Fruit fly (Drosophila melanogaster) whole organism, embryonic: ENCODE data around the gene CG4968.

Experiments
- C15 ChIP-seq: fragments of 200-800 bp; sonication (Bioruptor generic); IDR thresholded peaks from 3 replicates; pipeline ENCODE4 v1.3.6; 2022; ENCODE audit warnings: missing biosample characterization, missing genetic modification characterization
- CG1024 ChIP-seq: fragments of 200-800 bp; sonication (Bioruptor generic); IDR thresholded peaks from 2 replicates; pipeline ENCODE4 v1.3.6; 2022; ENCODE audit warnings: missing biosample characterization, missing genetic modification characterization
- CG10979 ChIP-seq: fragments of 200-800 bp; sonication (Bioruptor generic); optimal IDR thresholded peaks from 2 replicates; lab custom pipeline; 2018; ENCODE audit warnings: missing biosample characterization, mild to moderate bottlenecking, missing genetic modification characterization, moderate library complexity
- CG11085 ChIP-seq: fragments of 200-800 bp; sonication (Bioruptor generic); IDR thresholded peaks from 2 replicates; pipeline ENCODE4 v1.3.6; 2022; ENCODE audit warnings: missing biosample characterization, missing genetic modification characterization
- CG11560 ChIP-seq: fragments of 200-800 bp; sonication (Bioruptor generic); IDR thresholded peaks from 3 replicates; pipeline ENCODE4 v1.3.6; 2022; ENCODE audit warnings: missing biosample characterization, missing genetic modification characterization
- CG12299 ChIP-seq: fragments of 200-800 bp; sonication (Bioruptor generic); optimal IDR thresholded peaks from 2 replicates; lab custom pipeline; 2018; ENCODE audit warnings: missing biosample characterization, mild to moderate bottlenecking, missing genetic modification characterization
- CG12769 ChIP-seq: fragments of 200-800 bp; sonication (Bioruptor generic); optimal IDR thresholded peaks from 2 replicates; lab custom pipeline; 2019; ENCODE audit warnings: missing biosample characterization, mild to moderate bottlenecking, missing genetic modification characterization, moderate library complexity
- CG14667 ChIP-seq: fragments of 200-800 bp; sonication (Bioruptor generic); IDR thresholded peaks from 2 replicates; pipeline ENCODE4 v1.3.6; 2022; ENCODE audit warnings: missing biosample characterization, missing genetic modification characterization
- CG15601 ChIP-seq: fragments of 200-800 bp; sonication (Bioruptor generic); optimal IDR thresholded peaks from 3 replicates; lab custom pipeline; 2019; ENCODE audit warnings: missing biosample characterization, mild to moderate bottlenecking, missing genetic modification characterization, moderate library complexity
- CG1602 ChIP-seq: fragments of 200-800 bp; sonication (Bioruptor generic); optimal IDR thresholded peaks from 3 replicates; lab custom pipeline; 2016; ENCODE audit warnings: missing biosample characterization, missing genetic modification characterization
- CG16779 ChIP-seq: fragments of 200-800 bp; sonication (Bioruptor generic); IDR thresholded peaks from 2 replicates; pipeline ENCODE4 v1.3.6; 2022; ENCODE audit warnings: missing biosample characterization, missing genetic modification characterization
- CG16815 ChIP-seq: fragments of 200-800 bp; sonication (Bioruptor generic); optimal IDR thresholded peaks from 3 replicates; lab custom pipeline; 2017; ENCODE audit warnings: missing biosample characterization, mild to moderate bottlenecking, missing genetic modification characterization
- CG17568 ChIP-seq: fragments of 200-800 bp; sonication (Bioruptor generic); optimal IDR thresholded peaks from 2 replicates; lab custom pipeline; 2018; ENCODE audit warnings: missing biosample characterization, mild to moderate bottlenecking, missing genetic modification characterization, moderate library complexity
- CG17912 ChIP-seq: fragments of 200-800 bp; sonication (Bioruptor generic); optimal IDR thresholded peaks from 2 replicates; lab custom pipeline; 2018; ENCODE audit warnings: missing biosample characterization, mild to moderate bottlenecking, missing genetic modification characterization
- CG18619 ChIP-seq: fragments of 200-800 bp; sonication (Bioruptor generic); optimal IDR thresholded peaks from 3 replicates; lab custom pipeline; 2017; ENCODE audit warnings: missing biosample characterization, mild to moderate bottlenecking, missing genetic modification characterization
- CG2712 ChIP-seq: fragments of 200-800 bp; optimal IDR thresholded peaks from 3 replicates; lab custom pipeline; 2019; ENCODE audit warnings: missing biosample characterization, mild to moderate bottlenecking, missing genetic modification characterization, moderate library complexity
- CG2875 ChIP-seq: fragments of 200-800 bp; sonication (Bioruptor generic); optimal IDR thresholded peaks from 2 replicates; lab custom pipeline; 2017; ENCODE audit warnings: missing biosample characterization, mild to moderate bottlenecking, missing genetic modification characterization, missing genetic modification reagents
- CG31365 ChIP-seq: fragments of 200-800 bp; sonication (Bioruptor generic); optimal IDR thresholded peaks from 2 replicates; lab custom pipeline; 2018; ENCODE audit warnings: missing biosample characterization, mild to moderate bottlenecking, missing genetic modification characterization
- CG34224 ChIP-seq: fragments of 200-800 bp; sonication (Bioruptor generic); IDR thresholded peaks from 3 replicates; pipeline ENCODE4 v1.3.6; 2022; ENCODE audit warnings: missing biosample characterization, missing genetic modification characterization; ENCODE audit not compliant: partially characterized antibody
- CG4707 ChIP-seq: fragments of 200-800 bp; sonication (Bioruptor generic); optimal IDR thresholded peaks from 2 replicates; lab custom pipeline; 2018; ENCODE audit warnings: missing biosample characterization, mild to moderate bottlenecking, missing genetic modification characterization, moderate library complexity
- CG4730 ChIP-seq: fragments of 200-800 bp; sonication (Bioruptor generic); IDR thresholded peaks from 2 replicates; pipeline ENCODE4 v1.3.6; 2022; ENCODE audit warnings: missing biosample characterization, missing genetic modification characterization
- CG5245 ChIP-seq: fragments of 200-800 bp; sonication (Bioruptor generic); optimal IDR thresholded peaks from 3 replicates; lab custom pipeline; 2016; ENCODE audit warnings: missing biosample characterization, missing genetic modification characterization
- CG6254 ChIP-seq: fragments of 200-800 bp; sonication (Bioruptor generic); optimal IDR thresholded peaks from 3 replicates; lab custom pipeline; 2017; ENCODE audit warnings: mild to moderate bottlenecking, missing biosample characterization, missing genetic modification reagents, missing genetic modification characterization
- CG6854 ChIP-seq: fragments of 200-800 bp; sonication (Bioruptor generic); optimal IDR thresholded peaks from 3 replicates; lab custom pipeline; 2017; ENCODE audit warnings: missing biosample characterization, mild to moderate bottlenecking, missing genetic modification characterization
- CG9817 ChIP-seq: fragments of 200-800 bp; sonication (Bioruptor generic); optimal IDR thresholded peaks from 2 replicates; lab custom pipeline; 2018; ENCODE audit warnings: missing biosample characterization, mild to moderate bottlenecking, missing genetic modification characterization, moderate library complexity
- Dll ChIP-seq: fragments of 200-800 bp; sonication (Bioruptor generic); IDR thresholded peaks from 4 replicates; pipeline ENCODE4 v1.3.6; 2022; ENCODE audit warnings: missing biosample characterization, missing genetic modification characterization; ENCODE audit not compliant: partially characterized antibody
- Elba2 ChIP-seq: fragments of 200-800 bp; sonication (Bioruptor generic); optimal IDR thresholded peaks from 3 replicates; lab custom pipeline; 2016; ENCODE audit warnings: missing biosample characterization, missing genetic modification characterization
- Lhr ChIP-seq: fragments of 200-800 bp; sonication (Bioruptor generic); optimal IDR thresholded peaks from 3 replicates; lab custom pipeline; 2017; ENCODE audit warnings: mild to moderate bottlenecking, missing biosample characterization, missing genetic modification reagents, missing genetic modification characterization
- NFAT ChIP-seq: fragments of 200-800 bp; sonication (Bioruptor generic); IDR thresholded peaks from 2 replicates; pipeline ENCODE4 v1.3.6; 2022; ENCODE audit warnings: missing biosample characterization, missing genetic modification characterization
- NK7.1 ChIP-seq: fragments of 200-800 bp; sonication (Bioruptor generic); optimal IDR thresholded peaks from 3 replicates; lab custom pipeline; 2016; ENCODE audit warnings: missing biosample characterization, missing genetic modification characterization
- Nf-YA ChIP-seq: fragments of 200-800 bp; sonication (Bioruptor generic); IDR thresholded peaks from 2 replicates; pipeline ENCODE4 v1.3.6; 2022; ENCODE audit warnings: missing biosample characterization, missing genetic modification characterization
- Poxn ChIP-seq: fragments of 200-800 bp; sonication (Bioruptor generic); IDR thresholded peaks from 2 replicates; pipeline ENCODE4 v1.3.6; 2022; ENCODE audit warnings: missing biosample characterization, missing genetic modification characterization
- Scr ChIP-seq: fragments of 200-800 bp; sonication (Bioruptor generic); IDR thresholded peaks from 2 replicates; pipeline ENCODE4 v1.3.6; 2022; ENCODE audit warnings: missing biosample characterization, missing genetic modification characterization; ENCODE audit not compliant: partially characterized antibody
- Sry-δ ChIP-seq: fragments of 200-800 bp; sonication (Bioruptor generic); optimal IDR thresholded peaks from 2 replicates; lab custom pipeline; 2016; ENCODE audit warnings: missing biosample characterization, missing genetic modification characterization
- al ChIP-seq: fragments of 200-800 bp; sonication (Bioruptor generic); IDR thresholded peaks from 2 replicates; pipeline ENCODE4 v1.3.6; 2022; ENCODE audit warnings: missing biosample characterization, missing genetic modification characterization
- ash1 ChIP-seq: fragments of 200-800 bp; sonication (Bioruptor generic); optimal IDR thresholded peaks from 2 replicates; lab custom pipeline; 2018; ENCODE audit warnings: missing biosample characterization, mild to moderate bottlenecking, missing genetic modification characterization
- cad ChIP-seq: fragments of >200 bp; optimal IDR thresholded peaks from 2 replicates; lab custom pipeline; 2017; ENCODE audit warnings: missing biosample characterization, missing genetic modification characterization
- croc ChIP-seq: fragments of 200-800 bp; sonication (Bioruptor generic); conservative IDR thresholded peaks from 3 replicates; pipeline ENCODE4 v1.3.6; 2022; ENCODE audit warnings: missing biosample characterization, missing genetic modification characterization
- dysf ChIP-seq: fragments of 200-800 bp; sonication (Bioruptor generic); IDR thresholded peaks from 3 replicates; pipeline ENCODE4 v1.3.6; 2022; ENCODE audit warnings: missing biosample characterization, missing genetic modification characterization
- emc ChIP-seq: fragments of 200-800 bp; sonication (Bioruptor generic); optimal IDR thresholded peaks from 2 replicates; lab custom pipeline; 2016; ENCODE audit warnings: missing biosample characterization, missing genetic modification characterization
- en ChIP-seq: fragments of 200-800 bp; sonication (Bioruptor generic); optimal IDR thresholded peaks from 2 replicates; lab custom pipeline; 2016; ENCODE audit warnings: missing biosample characterization, missing genetic modification characterization
- fd3F ChIP-seq: fragments of 200-800 bp; sonication (Bioruptor generic); optimal IDR thresholded peaks from 2 replicates; lab custom pipeline; 2018; ENCODE audit warnings: missing biosample characterization, mild to moderate bottlenecking, missing genetic modification characterization, moderate library complexity
- fd96Cb ChIP-seq: fragments of 200-800 bp; sonication (Bioruptor generic); optimal IDR thresholded peaks from 2 replicates; lab custom pipeline; 2018; ENCODE audit warnings: missing biosample characterization, mild to moderate bottlenecking, missing genetic modification characterization, moderate library complexity
- gcm ChIP-seq: fragments of 200-800 bp; sonication (Bioruptor generic); optimal IDR thresholded peaks from 2 replicates; lab custom pipeline; 2019; ENCODE audit warnings: missing biosample characterization, mild to moderate bottlenecking, missing genetic modification characterization, moderate library complexity
- gro ChIP-seq: fragments of 200-800 bp; sonication (Bioruptor generic); optimal IDR thresholded peaks from 2 replicates; lab custom pipeline; 2016; ENCODE audit warnings: missing biosample characterization, missing genetic modification characterization
- lab ChIP-seq: fragments of 200-800 bp; sonication (Bioruptor generic); optimal IDR thresholded peaks from 3 replicates; lab custom pipeline; 2017; ENCODE audit warnings: missing biosample characterization, missing genetic modification characterization, mild to moderate bottlenecking, moderate library complexity, missing genetic modification reagents
- nerfin-1 ChIP-seq: fragments of 200-800 bp; sonication (Bioruptor generic); optimal IDR thresholded peaks from 3 replicates; lab custom pipeline; 2019; ENCODE audit warnings: missing biosample characterization, mild to moderate bottlenecking, missing genetic modification characterization, moderate library complexity
- pita ChIP-seq: fragments of 200-800 bp; sonication (Bioruptor generic); optimal IDR thresholded peaks from 2 replicates; lab custom pipeline; 2017; ENCODE audit warnings: missing biosample characterization, mild to moderate bottlenecking, missing genetic modification characterization
- sug ChIP-seq: fragments of 200-800 bp; optimal IDR thresholded peaks from 2 replicates; lab custom pipeline; 2019; ENCODE audit warnings: missing biosample characterization, mild to moderate bottlenecking, missing genetic modification characterization, moderate library complexity
- tio ChIP-seq: fragments of 200-800 bp; sonication (Bioruptor generic); optimal IDR thresholded peaks from 2 replicates; lab custom pipeline; 2017; ENCODE audit warnings: missing biosample characterization, missing genetic modification characterization, inconsistent platforms
- trem ChIP-seq: fragments of 200-800 bp; optimal IDR thresholded peaks from 3 replicates; lab custom pipeline; 2019; ENCODE audit warnings: missing biosample characterization, mild to moderate bottlenecking, missing genetic modification characterization, moderate library complexity

CG4968 gene

DNA sequence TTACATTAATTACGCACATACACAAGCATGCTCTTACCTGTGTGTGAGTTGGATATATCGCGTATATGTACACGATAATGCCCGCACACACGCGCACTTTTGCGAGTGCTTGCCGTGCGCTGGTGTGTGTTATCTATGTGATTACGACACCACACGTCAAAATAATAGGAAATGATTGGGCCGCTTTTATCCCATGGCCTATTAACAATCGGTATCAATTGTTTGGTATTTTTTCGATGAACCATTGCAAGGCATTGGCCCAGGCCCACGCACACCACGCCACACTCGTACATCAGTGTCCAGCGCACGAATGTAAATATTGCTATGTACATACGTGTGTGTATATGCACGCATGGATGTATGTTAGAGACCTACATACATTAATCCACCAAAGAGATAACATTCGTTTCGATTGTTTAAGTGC lies 28.1 kb downstream of the CG4968 start (continued):
- TF ChIP-seq Dll (peak; percentile 63), CG34224 (GFP tag; lab: Robert Waterston, UW) (peak; percentile 66), Scr (GFP tag; lab: Robert Waterston, UW) (peak; percentile 69), ash1 (GFP tag; lab: Kevin White, UChicago) (peak; percentile 40), CG11560 (tag; lab: Robert Waterston, UW) (no peak), en (GFP tag; lab: Kevin White, UChicago) (no peak), CG5245 (GFP tag; lab: Kevin White, UChicago) (no peak), CG16815 (no peak), CG17912 (GFP tag; lab: Kevin White, UChicago) (peak; percentile 85), fd3F (GFP tag; lab: Kevin White, UChicago) (peak; percentile 24), CG1024 (GFP tag; lab: Robert Waterston, UW) (peak; percentile 75; the same call in 1 of the 2 replicates), trem (tag; lab: Kevin White, UChicago) (peak; percentile 47), Lhr (GFP tag; lab: Kevin White, UChicago) (peak; percentile 24), CG31365 (tag; lab: Kevin White, UChicago) (no peak), dysf (GFP tag; lab: Robert Waterston, UW) (no peak; the same call in 2 of the 3 replicates), fd96Cb (tag; lab: Kevin White, UChicago) (no peak), CG14667 (no peak), CG6854 (GFP tag; lab: Kevin White, UChicago) (peak; percentile 71), CG2712 (peak; percentile 56), CG11085 (GFP tag; lab: Robert Waterston, UW) (no peak), CG4707 (GFP tag; lab: Kevin White, UChicago) (peak; percentile 65), NK7.1 (GFP tag; lab: Kevin White, UChicago) (peak; percentile 34), CG1602 (GFP tag; lab: Kevin White, UChicago) (no peak), CG15601 (tag; lab: Kevin White, UChicago) (peak; percentile 77), CG17568 (GFP tag; lab: Kevin White, UChicago) (peak; percentile 72), al (no peak), emc (GFP tag; lab: Kevin White, UChicago) (no peak), lab (GFP tag; lab: Kevin White, UChicago) (peak; percentile 93), Nf-YA (GFP tag; lab: Robert Waterston, UW) (no peak), CG10979 (tag; lab: Kevin White, UChicago) (peak; percentile 44), sug (tag; lab: Kevin White, UChicago) (peak; percentile 87), CG12769 (tag; lab: Kevin White, UChicago) (peak; percentile 95), C15 (GFP tag; lab: Robert Waterston, UW) (no peak), gcm (peak; percentile 34), CG12299 (tag; lab: Kevin White, UChicago) (peak; percentile 70), cad (GFP tag; lab: Kevin White, UChicago) (no peak), CG16779 (no peak), croc (GFP tag; lab: Robert Waterston, UW) (no peak), Elba2 (GFP tag; lab: Kevin White, UChicago) (no peak), NFAT (peak; percentile 70; the same call in 1 of the 2 replicates), CG2875 (GFP tag; lab: Kevin White, UChicago) (peak; percentile 53), pita (GFP tag; lab: Kevin White, UChicago) (no peak), CG18619 (GFP tag; lab: Kevin White, UChicago) (peak; percentile 17), CG4730 (GFP tag; lab: Robert Waterston, UW) (no peak), nerfin-1 (peak; percentile 66), gro (peak; percentile 82), Sry-δ (GFP tag; lab: Kevin White, UChicago) (peak; percentile 54), tio (GFP tag; lab: Kevin White, UChicago) (no peak), CG9817 (tag; lab: Kevin White, UChicago) (no peak), Poxn (GFP tag; lab: Robert Waterston, UW) (no peak), CG6254 (peak; percentile 75)
